Worm (Caenorhabditis elegans): ENCODE results near the gene adah-1.

- TF ChIP-seq lin-39 (tag; optimal IDR thresholded peaks at IDR 0.05) (no peak), ama-1 (optimal IDR thresholded peaks at IDR 0.05) (no peak), nhr-11 (tag; optimal IDR thresholded peaks at IDR 0.05) (no peak), pha-4 (tag; optimal IDR thresholded peaks at IDR 0.05) (no peak)
These were observed 13.2 kb upstream of the adah-1 start, which contains the start of gene C25A8.1 for ce11 chrIV:7010835-7011234.
